Worm (Caenorhabditis elegans) whole organism, L4 larva: ENCODE measurements around the gene Y4C6B.4.
"Not testable (repeated sequence)": the region's sequence is repeated elsewhere in the genome, so short reads cannot be mapped to it uniquely, and the experiment has no call there.

Experiments
- T26A8.4 ChIP-seq: fragments of 200-800 bp; sonication (Bioruptor generic); IDR thresholded peaks from 2 replicates; pipeline ENCODE4 v1.3.6; 2022; ENCODE audit warnings: missing genetic modification characterization, missing compliant biosample characterization
- Y48G9A.11 ChIP-seq: fragments of 200-800 bp; sonication (Bioruptor generic); IDR thresholded peaks from 2 replicates; pipeline ENCODE4 v1.3.6; 2022; ENCODE audit warnings: missing genetic modification reagents, missing genetic modification characterization, missing compliant biosample characterization
- aha-1 ChIP-seq: fragments of 150-350 bp; peaks from one replicate; lab custom pipeline; 2014; ENCODE audit warnings: missing biosample characterization, missing genetic modification characterization
- attf-4 ChIP-seq: sonication (generic microtip); optimal IDR thresholded peaks from 3 replicates; lab custom pipeline; 2017; ENCODE audit warnings: missing biosample characterization, missing genetic modification characterization
- ceh-28 ChIP-seq: fragments of 150-350 bp; optimal IDR thresholded peaks from 2 replicates; lab custom pipeline; 2014; ENCODE audit warnings: missing biosample characterization, missing genetic modification reagents, missing genetic modification characterization
- ces-1 ChIP-seq: fragments of 150-350 bp; sonication (generic microtip); optimal IDR thresholded peaks from 4 replicates; lab custom pipeline; 2014; ENCODE audit warnings: missing biosample characterization, missing genetic modification reagents, missing genetic modification characterization
- daf-12 ChIP-seq: fragments of 150-350 bp; optimal IDR thresholded peaks from 2 replicates; lab custom pipeline; 2014; ENCODE audit warnings: missing biosample characterization, missing genetic modification reagents, missing genetic modification characterization
- daf-16 ChIP-seq, 3 experiments: sonication (generic microtip); optimal IDR thresholded peaks; 2 replicates each; lab custom pipeline; 2016 to 2017; ENCODE audit warnings: missing genetic modification characterization in 3 of 3, missing genetic modification reagents in 3 of 3, mild to moderate bottlenecking in 2 of 3, missing compliant biosample characterization in 2 of 3, missing biosample characterization in 1 of 3, moderate library complexity in 1 of 3
- egl-27 ChIP-seq: sonication (generic microtip); optimal IDR thresholded peaks from 3 replicates; lab custom pipeline; 2017; ENCODE audit warnings: missing biosample characterization, missing genetic modification reagents, missing genetic modification characterization
- hmg-1.1 ChIP-seq: fragments of 200-800 bp; sonication (Bioruptor generic); IDR thresholded peaks from 2 replicates; pipeline ENCODE4 v1.3.6; 2022; ENCODE audit warnings: missing genetic modification reagents, missing genetic modification characterization, missing compliant biosample characterization
- lim-7 ChIP-seq: fragments of 200-800 bp; sonication (Bioruptor generic); IDR thresholded peaks from 2 replicates; pipeline ENCODE4 v1.3.6; 2022; ENCODE audit warnings: missing genetic modification characterization, missing compliant biosample characterization
- lin-1 ChIP-seq: fragments of 200-800 bp; sonication (Bioruptor generic); IDR thresholded peaks from 2 replicates; pipeline ENCODE4 v1.3.6; 2022; ENCODE audit warnings: missing genetic modification reagents, missing genetic modification characterization, missing compliant biosample characterization
- lin-13 ChIP-seq: fragments of 150-350 bp; optimal IDR thresholded peaks from 2 replicates; lab custom pipeline; 2014; ENCODE audit warnings: missing biosample characterization, missing genetic modification reagents, missing genetic modification characterization
- lin-15B ChIP-seq: fragments of 150-350 bp; sonication (generic microtip); optimal IDR thresholded peaks from 3 replicates; lab custom pipeline; 2014; ENCODE audit warnings: missing biosample characterization, missing genetic modification characterization
- lin-38 ChIP-seq: fragments of 200-800 bp; sonication (Bioruptor generic); IDR thresholded peaks from 2 replicates; pipeline ENCODE4 v1.3.6; 2022; ENCODE audit warnings: missing genetic modification reagents, missing genetic modification characterization, missing compliant biosample characterization
- lin-39 ChIP-seq: fragments of 150-350 bp; optimal IDR thresholded peaks from 2 replicates; lab custom pipeline; 2014; ENCODE audit warnings: missing biosample characterization, missing genetic modification reagents, missing genetic modification characterization
- madf-9 ChIP-seq: fragments of 200-800 bp; sonication (Bioruptor generic); conservative IDR thresholded peaks from 2 replicates; pipeline ENCODE4 v1.3.6; 2022; ENCODE audit warnings: missing genetic modification reagents, missing genetic modification characterization, missing compliant biosample characterization
- mxl-2 ChIP-seq: fragments of 200-800 bp; sonication (Bioruptor generic); conservative IDR thresholded peaks from 2 replicates; pipeline ENCODE4 v1.3.6; 2022; ENCODE audit warnings: missing genetic modification reagents, missing genetic modification characterization, missing compliant biosample characterization
- nhr-11 ChIP-seq: fragments of 150-350 bp; optimal IDR thresholded peaks from 2 replicates; lab custom pipeline; 2014; ENCODE audit warnings: missing biosample characterization, missing genetic modification characterization
- nhr-111 ChIP-seq: fragments of 200-800 bp; sonication (Bioruptor generic); optimal IDR thresholded peaks from 2 replicates; lab custom pipeline; 2018; ENCODE audit warnings: mild to moderate bottlenecking, missing genetic modification characterization, missing compliant biosample characterization
- nhr-48 ChIP-seq: sonication (generic microtip); optimal IDR thresholded peaks from 2 replicates; lab custom pipeline; 2016; ENCODE audit warnings: mild to moderate bottlenecking, missing genetic modification characterization, missing compliant biosample characterization
- nhr-77 ChIP-seq: fragments of 150-350 bp; optimal IDR thresholded peaks from 2 replicates; lab custom pipeline; 2014; ENCODE audit warnings: missing biosample characterization, missing genetic modification characterization
- php-3 ChIP-seq: fragments of 200-800 bp; sonication (Bioruptor generic); IDR thresholded peaks from 2 replicates; pipeline ENCODE4 v1.3.6; 2022; ENCODE audit warnings: missing genetic modification reagents, missing genetic modification characterization, missing compliant biosample characterization
- pqm-1 ChIP-seq: sonication (generic microtip); optimal IDR thresholded peaks from 2 replicates; lab custom pipeline; 2017; ENCODE audit warnings: missing biosample characterization, missing genetic modification characterization
- snpc-1.2 ChIP-seq: fragments of 200-800 bp; sonication (Bioruptor generic); IDR thresholded peaks from 2 replicates; pipeline ENCODE4 v1.3.6; 2022; ENCODE audit warnings: missing genetic modification reagents, missing genetic modification characterization, missing compliant biosample characterization
- unc-62 ChIP-seq, 3 experiments: fragments of 150-350 bp in 1 of 3; sonication (generic microtip); optimal IDR thresholded peaks in 2 of 3; peaks in 1 of 3; 1 replicate in 1 of 3; 2 replicates in 2 of 3; lab custom pipeline; 2014 to 2017; ENCODE audit warnings: missing biosample characterization in 3 of 3, missing genetic modification characterization in 3 of 3, missing genetic modification reagents in 3 of 3, missing genotype in 1 of 3
- zip-11 ChIP-seq: fragments of 200-800 bp; sonication (Bioruptor generic); IDR thresholded peaks from 2 replicates; pipeline ENCODE4 v1.3.6; 2022; ENCODE audit warnings: missing genetic modification characterization, missing compliant biosample characterization
- zip-2 ChIP-seq: fragments of 150-350 bp; optimal IDR thresholded peaks from 2 replicates; lab custom pipeline; 2014; ENCODE audit warnings: missing biosample characterization, missing genetic modification characterization

Y4C6B.4 gene

ce11 chrIV:5295240-5295639 lies 31.0 kb upstream of the Y4C6B.4 start, which contains the start of gene msp-51:
TSS of gene msp-51 (minus strand) at chrIV:5295340.
- not testable (repeated sequence) for TF ChIP-seq nhr-48 (tag; lab: Kevin White, UChicago); ceh-28 (tag; lab: Kevin White, UChicago); Y48G9A.11 (GFP tag; lab: Robert Waterston, UW)
- TF ChIP-seq, all 104 proteins: peak for 0; not testable (repeated sequence) for 104

- TF ChIP-seq unc-62 (GFP tag; optimal IDR thresholded peaks at IDR 0.05 in 1 of 2; lab: Kevin White, UChicago) = peak in 1 of 2 experiments; percentile 27
- TF ChIP-seq unc-62 (tag; optimal IDR thresholded peaks at IDR 0.05; lab: Kevin White, UChicago) = no peak
- TF ChIP-seq mxl-2 (GFP tag; lab: Robert Waterston, UW) = no peak
These were observed 28.7 kb upstream of the Y4C6B.4 start, which contains the start of the genes ZK354.6 and msp-113 for ce11 chrIV:5297436-5298012. TSS of gene ZK354.6 (minus strand) at chrIV:5297536. TSS of gene msp-113 (plus strand) at chrIV:5297962.

- TF ChIP-seq aha-1 (tag; lab: Kevin White, UChicago) = peak; percentile 13
- no peak for TF ChIP-seq hmg-1.1
These were observed 23.2 kb upstream of the Y4C6B.4 start, which contains the start of gene ZK354.7 for ce11 chrIV:5303030-5303429. TSS of gene ZK354.7 (minus strand) at chrIV:5303130.

- TF ChIP-seq nhr-111 (GFP tag; lab: Kevin White, UChicago) (no peak), lin-39 (tag; lab: Kevin White, UChicago) (no peak), lin-1 (no peak), nhr-77 (no peak), madf-9 (GFP tag; lab: Robert Waterston, UW) (no peak), lin-38 (no peak), lim-7 (GFP tag; lab: Robert Waterston, UW) (no peak), lin-15B (tag; lab: Kevin White, UChicago) (no peak)
These were observed 20.2 kb upstream of the Y4C6B.4 start, which contains the start of gene ZK354.8 for ce11 chrIV:5306040-5306439. TSS of gene ZK354.8 (minus strand) at chrIV:5306140.

- TF ChIP-seq zip-11 (GFP tag; lab: Robert Waterston, UW); lin-13 (GFP tag; lab: Kevin White, UChicago); daf-12 (tag; lab: Kevin White, UChicago): not testable (repeated sequence)
These were observed 18.1 kb upstream of the Y4C6B.4 start, which contains the start of the genes ZK354.9 and msp-58 for ce11 chrIV:5308046-5308643. TSS of gene ZK354.9 (minus strand) at chrIV:5308146. TSS of gene msp-58 (plus strand) at chrIV:5308593.

ce11 chrIV:5309137-5309536 lies 17.1 kb upstream of the Y4C6B.4 start:
- TF ChIP-seq snpc-1.2 (GFP tag; lab: Robert Waterston, UW) = 0 out of 2 replicates have a peak, but pooled peaks have one; percentile 79

- TF ChIP-seq daf-16 (GFP tag; optimal IDR thresholded peaks at IDR 0.05; lab: Kevin White, UChicago) = no peak
- TF ChIP-seq daf-16 (tag; optimal IDR thresholded peaks at IDR 0.05; lab: Kevin White, UChicago) = no peak
- TF ChIP-seq ces-1 = no peak
- no peak for TF ChIP-seq pqm-1 (tag; lab: Kevin White, UChicago)
- TF ChIP-seq php-3 = no peak
- TF ChIP-seq egl-27 (tag; lab: Kevin White, UChicago) = no peak
- no peak for TF ChIP-seq attf-4 (tag; lab: Kevin White, UChicago)
- no peak for TF ChIP-seq T26A8.4
- TF ChIP-seq nhr-11 (tag; lab: Kevin White, UChicago) = no peak
- no peak for TF ChIP-seq zip-2 (tag; lab: Kevin White, UChicago)
- TF ChIP-seq lin-15B (tag; lab: Kevin White, UChicago) = no peak
These were observed 16.5 kb upstream of the Y4C6B.4 start, which contains the start of gene ZK354.3 for ce11 chrIV:5309742-5310141. TSS of gene ZK354.3 (plus strand) at chrIV:5310042.
